Worm (Caenorhabditis elegans) whole organism, mixed stage, embryonic: ENCODE results near the gene R01H2.2.

Experiments used
- M03D4.4 ChIP-seq: sonication (generic microtip); optimal IDR thresholded peaks from 2 replicates; lab custom pipeline; 2017; ENCODE audit warnings: mild to moderate bottlenecking, missing genetic modification characterization, missing compliant biosample characterization
- bed-3 ChIP-seq: fragments of 200-800 bp; sonication (Bioruptor generic); optimal IDR thresholded peaks from 3 replicates; lab custom pipeline; 2018; ENCODE audit warnings: mild to moderate bottlenecking, missing genetic modification characterization, moderate library complexity, missing compliant biosample characterization
- blmp-1 ChIP-seq: fragments of 150-350 bp; optimal IDR thresholded peaks from 2 replicates; lab custom pipeline; 2014; ENCODE audit warnings: missing biosample characterization, missing genetic modification characterization
- ceh-83 ChIP-seq: fragments of 200-800 bp; sonication (Bioruptor generic); optimal IDR thresholded peaks from 2 replicates; lab custom pipeline; 2018; ENCODE audit warnings: mild to moderate bottlenecking, missing genetic modification characterization, missing compliant biosample characterization
- cnd-1 ChIP-seq: fragments of 200-800 bp; sonication (Bioruptor generic); optimal IDR thresholded peaks from 2 replicates; lab custom pipeline; 2018; ENCODE audit warnings: mild to moderate bottlenecking, missing genetic modification characterization, missing compliant biosample characterization
- drap-1 ChIP-seq: fragments of 200-800 bp; sonication (Bioruptor generic); optimal IDR thresholded peaks from 3 replicates; lab custom pipeline; 2018; ENCODE audit warnings: mild to moderate bottlenecking, missing genetic modification characterization, missing compliant biosample characterization
- elt-1 ChIP-seq: sonication (generic microtip); optimal IDR thresholded peaks from 2 replicates; lab custom pipeline; 2017; ENCODE audit warnings: missing genetic modification characterization, mild to moderate bottlenecking, missing compliant biosample characterization, antibody characterized with exemption, moderate library complexity, borderline replicate concordance; ENCODE audit not compliant: insufficient read depth
- flh-1 ChIP-seq: fragments of 200-800 bp; sonication (Bioruptor generic); optimal IDR thresholded peaks from 2 replicates; lab custom pipeline; 2018; ENCODE audit warnings: mild to moderate bottlenecking, missing genetic modification characterization, moderate library complexity, missing compliant biosample characterization
- ham-2 ChIP-seq: fragments of 200-800 bp; sonication (Bioruptor generic); optimal IDR thresholded peaks from 2 replicates; lab custom pipeline; 2018; ENCODE audit warnings: mild to moderate bottlenecking, missing genetic modification characterization, missing compliant biosample characterization
- hlh-1 ChIP-seq: fragments of 150-350 bp; optimal IDR thresholded peaks from 2 replicates; lab custom pipeline; 2014; ENCODE audit warnings: missing biosample characterization, missing genetic modification reagents, missing genetic modification characterization
- lin-32 ChIP-seq: fragments of 200-800 bp; sonication (Bioruptor generic); optimal IDR thresholded peaks from 2 replicates; lab custom pipeline; 2018; ENCODE audit warnings: mild to moderate bottlenecking, missing genetic modification characterization, missing compliant biosample characterization
- lsy-2 ChIP-seq: fragments of 150-350 bp; optimal IDR thresholded peaks from 2 replicates; lab custom pipeline; 2014; ENCODE audit warnings: missing biosample characterization, missing genetic modification characterization
- mab-5 ChIP-seq: fragments of 150-350 bp; optimal IDR thresholded peaks from 2 replicates; lab custom pipeline; 2014; ENCODE audit warnings: missing biosample characterization, missing genetic modification characterization
- mls-2 ChIP-seq: sonication (generic microtip); optimal IDR thresholded peaks from 2 replicates; lab custom pipeline; 2016; ENCODE audit warnings: mild to moderate bottlenecking, missing genetic modification characterization, moderate library complexity, missing compliant biosample characterization
- nhr-12 ChIP-seq: fragments of 150-350 bp; optimal IDR thresholded peaks from 2 replicates; lab custom pipeline; 2014; ENCODE audit warnings: missing biosample characterization, missing genetic modification characterization
- nhr-2 ChIP-seq: fragments of 150-350 bp; optimal IDR thresholded peaks from 2 replicates; lab custom pipeline; 2014; ENCODE audit warnings: missing biosample characterization, missing genetic modification characterization
- nhr-237 ChIP-seq: fragments of 150-350 bp; optimal IDR thresholded peaks from 2 replicates; lab custom pipeline; 2014; ENCODE audit warnings: missing biosample characterization, missing genetic modification characterization
- nhr-28 ChIP-seq: fragments of 150-350 bp; optimal IDR thresholded peaks from 2 replicates; lab custom pipeline; 2014; ENCODE audit warnings: missing biosample characterization, missing genetic modification characterization
- nhr-76 ChIP-seq: sonication (generic microtip); optimal IDR thresholded peaks from 2 replicates; lab custom pipeline; 2017; ENCODE audit warnings: missing biosample characterization, missing genetic modification characterization
- pha-4 ChIP-seq: fragments of 150-350 bp; optimal IDR thresholded peaks from 2 replicates; lab custom pipeline; 2018; ENCODE audit warnings: missing biosample characterization, missing genetic modification reagents, missing genetic modification characterization
- sem-2 ChIP-seq: fragments of 200-800 bp; sonication (Bioruptor generic); optimal IDR thresholded peaks from 2 replicates; lab custom pipeline; 2018; ENCODE audit warnings: mild to moderate bottlenecking, missing genetic modification characterization, missing compliant biosample characterization
- snpc-4 ChIP-seq: fragments of 150-350 bp; optimal IDR thresholded peaks from 2 replicates; lab custom pipeline; 2014; ENCODE audit warnings: missing biosample characterization, missing genetic modification characterization
- sptf-1 ChIP-seq: sonication (generic microtip); optimal IDR thresholded peaks from 2 replicates; lab custom pipeline; 2017; ENCODE audit warnings: mild to moderate bottlenecking, missing genetic modification characterization, moderate library complexity, missing compliant biosample characterization
- tbx-8 ChIP-seq: fragments of 200-800 bp; sonication (Bioruptor generic); optimal IDR thresholded peaks from 2 replicates; lab custom pipeline; 2018; ENCODE audit warnings: mild to moderate bottlenecking, missing genetic modification characterization, moderate library complexity, missing compliant biosample characterization
- unc-120 ChIP-seq: sonication (generic microtip); optimal IDR thresholded peaks from 2 replicates; lab custom pipeline; 2017; ENCODE audit warnings: missing genetic modification characterization, missing compliant biosample characterization; ENCODE audit not compliant: poor library complexity, severe bottlenecking
- unc-39 ChIP-seq: fragments of 150-350 bp; optimal IDR thresholded peaks from 2 replicates; lab custom pipeline; 2014; ENCODE audit warnings: missing biosample characterization, missing genetic modification characterization
- unc-62 ChIP-seq: fragments of 150-350 bp; optimal IDR thresholded peaks from 2 replicates; lab custom pipeline; 2014; ENCODE audit warnings: missing biosample characterization, missing genetic modification reagents, missing genetic modification characterization
- zip-8 ChIP-seq: fragments of 150-350 bp; optimal IDR thresholded peaks from 2 replicates; lab custom pipeline; 2014; ENCODE audit warnings: missing biosample characterization, missing genetic modification characterization
- ztf-11 ChIP-seq: fragments of 150-350 bp; optimal IDR thresholded peaks from 2 replicates; lab custom pipeline; 2014; ENCODE audit warnings: missing biosample characterization, missing genetic modification characterization

Gene R01H2.2

ce11 chrIII:7103940-7104440, 47.6 kb downstream of the R01H2.2 start, which contains the start of gene cpg-2:
TSS of gene cpg-2 (minus strand) at chrIII:7103990.
- no peak for TF ChIP-seq snpc-4 (tag; lab: Kevin White, UChicago)
- no peak for TF ChIP-seq zip-8 (tag; lab: Kevin White, UChicago)
- TF ChIP-seq blmp-1 (tag; lab: Kevin White, UChicago), result no peak
- no peak for TF ChIP-seq lsy-2 (tag; lab: Kevin White, UChicago)
- no peak for TF ChIP-seq flh-1 (GFP tag; lab: Kevin White, UChicago)
- TF ChIP-seq ham-2 (GFP tag; lab: Kevin White, UChicago), result no peak
- TF ChIP-seq lin-32 (GFP tag; lab: Kevin White, UChicago), result no peak
- TF ChIP-seq unc-39 (tag; lab: Kevin White, UChicago), result no peak
- no peak for TF ChIP-seq mls-2 (tag; lab: Kevin White, UChicago)
- TF ChIP-seq M03D4.4 (tag; lab: Kevin White, UChicago), result no peak
- TF ChIP-seq pha-4 (tag; lab: Kevin White, UChicago), result no peak
- no peak for TF ChIP-seq tbx-8
- no peak for TF ChIP-seq ztf-11
- no peak for TF ChIP-seq elt-1 (tag; lab: Kevin White, UChicago)
- TF ChIP-seq, all 35 proteins: peak for 0

- TF ChIP-seq cnd-1 (tag; lab: Kevin White, UChicago), result no peak
- TF ChIP-seq drap-1, result no peak
- TF ChIP-seq pha-4 (tag; lab: Kevin White, UChicago), result no peak
- no peak for TF ChIP-seq ham-2 (GFP tag; lab: Kevin White, UChicago)
- TF ChIP-seq hlh-1, result no peak
- no peak for TF ChIP-seq unc-120 (tag; lab: Kevin White, UChicago)
- TF ChIP-seq M03D4.4 (tag; lab: Kevin White, UChicago), result no peak
- TF ChIP-seq sem-2 (GFP tag; lab: Kevin White, UChicago), result no peak
- TF ChIP-seq tbx-8, result no peak
- no peak for TF ChIP-seq nhr-237 (tag; lab: Kevin White, UChicago)
- no peak for TF ChIP-seq sptf-1
- TF ChIP-seq nhr-76, result no peak
- TF ChIP-seq bed-3, result no peak
- TF ChIP-seq flh-1 (GFP tag; lab: Kevin White, UChicago), result no peak
- TF ChIP-seq mab-5 (tag; lab: Kevin White, UChicago), result no peak
Observed at ce11 chrIII:7106854-7107253, 50.5 kb downstream of the R01H2.2 start.

- no peak for TF ChIP-seq M03D4.4 (tag; lab: Kevin White, UChicago)
- TF ChIP-seq unc-62 (GFP tag; lab: Kevin White, UChicago), result no peak
- no peak for TF ChIP-seq ceh-83 (GFP tag; lab: Kevin White, UChicago)
- no peak for TF ChIP-seq sptf-1
- TF ChIP-seq sem-2 (GFP tag; lab: Kevin White, UChicago), result no peak
- TF ChIP-seq nhr-237 (tag; lab: Kevin White, UChicago), result no peak
- TF ChIP-seq nhr-76, result no peak
- no peak for TF ChIP-seq tbx-8
- TF ChIP-seq lsy-2 (tag; lab: Kevin White, UChicago), result no peak
- TF ChIP-seq nhr-28, result no peak
- TF ChIP-seq nhr-2 (tag; lab: Kevin White, UChicago), result no peak
- TF ChIP-seq cnd-1 (tag; lab: Kevin White, UChicago), result no peak
- no peak for TF ChIP-seq unc-120 (tag; lab: Kevin White, UChicago)
- no peak for TF ChIP-seq nhr-12
- TF ChIP-seq ham-2 (GFP tag; lab: Kevin White, UChicago), result no peak
Observed at ce11 chrIII:7107965-7108364, 51.6 kb downstream of the R01H2.2 start, which contains the start of gene odd-1. TSS of gene odd-1 (plus strand) at chrIII:7108313.
